Fruit fly (Drosophila melanogaster) whole organism, embryonic: Measurements from ENCODE around the gene Cpr62Bc.
A peak's percentile ranks its signal among the peaks of the same experiment; 100 is the strongest.

Experiments
- Aef1 ChIP-seq: fragments of 200-800 bp; sonication (Bioruptor generic); IDR thresholded peaks from 3 replicates; pipeline ENCODE4 v1.3.6; 2022; ENCODE audit warnings: missing biosample characterization, missing genetic modification characterization
- Bgb ChIP-seq: fragments of 200-800 bp; sonication (Bioruptor generic); IDR thresholded peaks from 2 replicates; pipeline ENCODE4 v1.3.6; 2022; ENCODE audit warnings: missing biosample characterization, missing genetic modification characterization; ENCODE audit not compliant: partially characterized antibody
- CG10267 ChIP-seq: fragments of 200-800 bp; sonication (Bioruptor generic); optimal IDR thresholded peaks from 2 replicates; lab custom pipeline; 2018; ENCODE audit warnings: missing biosample characterization, mild to moderate bottlenecking, missing genetic modification characterization, moderate library complexity
- CG11398 ChIP-seq: fragments of 200-800 bp; sonication (Bioruptor generic); optimal IDR thresholded peaks from 2 replicates; lab custom pipeline; 2016; ENCODE audit warnings: missing biosample characterization, missing genetic modification characterization
- CG11695 ChIP-seq: fragments of 200-800 bp; sonication (Bioruptor generic); IDR thresholded peaks from 3 replicates; pipeline ENCODE4 v1.3.6; 2022; ENCODE audit warnings: missing biosample characterization, missing genetic modification characterization
- CG12155 ChIP-seq: fragments of 200-800 bp; sonication (Bioruptor generic); optimal IDR thresholded peaks from 3 replicates; lab custom pipeline; 2016; ENCODE audit warnings: missing biosample characterization, missing genetic modification characterization
- CG14965 ChIP-seq: fragments of 200-800 bp; sonication (Bioruptor generic); optimal IDR thresholded peaks from 2 replicates; lab custom pipeline; 2016; ENCODE audit warnings: missing biosample characterization, missing genetic modification characterization, borderline replicate concordance
- CG1603 ChIP-seq: fragments of 200-800 bp; sonication (Bioruptor generic); optimal IDR thresholded peaks from 2 replicates; lab custom pipeline; 2019; ENCODE audit warnings: missing biosample characterization, mild to moderate bottlenecking, missing genetic modification characterization, moderate library complexity
- CG16863 ChIP-seq: fragments of 200-800 bp; sonication (Bioruptor generic); optimal IDR thresholded peaks from 3 replicates; lab custom pipeline; 2016; ENCODE audit warnings: missing biosample characterization, missing genetic modification characterization
- CG17829 ChIP-seq: fragments of 200-800 bp; optimal IDR thresholded peaks from 2 replicates; lab custom pipeline; 2019; ENCODE audit warnings: missing biosample characterization, mild to moderate bottlenecking, missing genetic modification characterization, moderate library complexity
- CG18619 ChIP-seq: fragments of 200-800 bp; sonication (Bioruptor generic); optimal IDR thresholded peaks from 3 replicates; lab custom pipeline; 2017; ENCODE audit warnings: missing biosample characterization, mild to moderate bottlenecking, missing genetic modification characterization
- CG2116 ChIP-seq: fragments of 200-800 bp; sonication (Bioruptor generic); optimal IDR thresholded peaks from 3 replicates; lab custom pipeline; 2018; ENCODE audit warnings: missing biosample characterization, mild to moderate bottlenecking, missing genetic modification characterization
- CG2875 ChIP-seq: fragments of 200-800 bp; sonication (Bioruptor generic); optimal IDR thresholded peaks from 2 replicates; lab custom pipeline; 2017; ENCODE audit warnings: missing biosample characterization, mild to moderate bottlenecking, missing genetic modification characterization, missing genetic modification reagents
- CG31224 ChIP-seq: fragments of 200-800 bp; sonication (Bioruptor generic); IDR thresholded peaks from 2 replicates; pipeline ENCODE4 v1.3.6; 2022; ENCODE audit warnings: missing biosample characterization, missing genetic modification characterization
- CG31441 ChIP-seq: fragments of 200-800 bp; sonication (Bioruptor generic); IDR thresholded peaks from 2 replicates; pipeline ENCODE4 v1.3.6; 2022; ENCODE audit warnings: missing biosample characterization, missing genetic modification characterization
- CG33213 ChIP-seq: fragments of 200-800 bp; sonication (Bioruptor generic); optimal IDR thresholded peaks from 3 replicates; lab custom pipeline; 2016; ENCODE audit warnings: missing biosample characterization, missing genetic modification characterization
- CG34422 ChIP-seq: fragments of 200-800 bp; sonication (Bioruptor generic); IDR thresholded peaks from 3 replicates; pipeline ENCODE4 v1.3.6; 2022; ENCODE audit warnings: missing biosample characterization, missing genetic modification characterization
- CG3847 ChIP-seq: fragments of 200-800 bp; sonication (Bioruptor generic); IDR thresholded peaks from 2 replicates; pipeline ENCODE4 v1.3.6; 2022; ENCODE audit warnings: missing biosample characterization, missing genetic modification characterization
- CG4282 ChIP-seq: fragments of 200-800 bp; sonication (Bioruptor generic); optimal IDR thresholded peaks from 2 replicates; lab custom pipeline; 2016; ENCODE audit warnings: missing biosample characterization, missing genetic modification characterization
- CG4820 ChIP-seq: fragments of 200-800 bp; sonication (Bioruptor generic); optimal IDR thresholded peaks from 3 replicates; lab custom pipeline; 2016; ENCODE audit warnings: missing biosample characterization, missing genetic modification characterization
- CG6689 ChIP-seq: fragments of 200-800 bp; sonication (Bioruptor generic); IDR thresholded peaks from 2 replicates; pipeline ENCODE4 v1.3.6; 2022; ENCODE audit warnings: missing biosample characterization, missing genetic modification characterization
- CG7271 ChIP-seq: fragments of 200-800 bp; sonication (Bioruptor generic); optimal IDR thresholded peaks from 2 replicates; lab custom pipeline; 2018; ENCODE audit warnings: missing biosample characterization, mild to moderate bottlenecking, missing genetic modification characterization, moderate library complexity
- CoRest ChIP-seq: fragments of 200-800 bp; sonication (Bioruptor generic); optimal IDR thresholded peaks from 3 replicates; lab custom pipeline; 2018; ENCODE audit warnings: missing biosample characterization, mild to moderate bottlenecking, missing genetic modification characterization, moderate library complexity
- Dip2 ChIP-seq: fragments of 200-800 bp; sonication (Bioruptor generic); IDR thresholded peaks from 2 replicates; pipeline ENCODE4 v1.3.6; 2022; ENCODE audit warnings: missing biosample characterization, missing genetic modification characterization
- Dll ChIP-seq: fragments of 200-800 bp; sonication (Bioruptor generic); IDR thresholded peaks from 4 replicates; pipeline ENCODE4 v1.3.6; 2022; ENCODE audit warnings: missing biosample characterization, missing genetic modification characterization; ENCODE audit not compliant: partially characterized antibody
- Elba2 ChIP-seq: fragments of 200-800 bp; sonication (Bioruptor generic); optimal IDR thresholded peaks from 3 replicates; lab custom pipeline; 2016; ENCODE audit warnings: missing biosample characterization, missing genetic modification characterization
- Ets65A ChIP-seq: fragments of 200-800 bp; sonication (Bioruptor generic); peaks from one replicate; lab custom pipeline; 2016; ENCODE audit warnings: missing biosample characterization, missing genetic modification characterization
- H2.0 ChIP-seq: fragments of 200-800 bp; sonication (Bioruptor generic); IDR thresholded peaks from 2 replicates; pipeline ENCODE4 v1.3.6; 2022; ENCODE audit warnings: missing biosample characterization, missing genetic modification characterization
- Rx ChIP-seq: fragments of 200-800 bp; sonication (Bioruptor generic); IDR thresholded peaks from 2 replicates; pipeline ENCODE4 v1.3.6; 2022; ENCODE audit warnings: missing biosample characterization, missing genetic modification characterization
- Scr ChIP-seq: fragments of 200-800 bp; sonication (Bioruptor generic); IDR thresholded peaks from 2 replicates; pipeline ENCODE4 v1.3.6; 2022; ENCODE audit warnings: missing biosample characterization, missing genetic modification characterization; ENCODE audit not compliant: partially characterized antibody
- Sry-β ChIP-seq: fragments of 200-800 bp; sonication (Bioruptor generic); optimal IDR thresholded peaks from 2 replicates; lab custom pipeline; 2018; ENCODE audit warnings: missing biosample characterization, mild to moderate bottlenecking, missing genetic modification characterization, moderate library complexity
- Stat92E ChIP-seq, 3 experiments: fragments of >200 bp in 2 of 3; fragments of 200-800 bp in 1 of 3; sonication (Bioruptor generic) in 1 of 3; optimal IDR thresholded peaks; 2 replicates each; lab custom pipeline; 2017 to 2019; ENCODE audit warnings: missing biosample characterization in 3 of 3, missing genetic modification characterization in 3 of 3, mild to moderate bottlenecking in 1 of 3, moderate library complexity in 1 of 3
- amos ChIP-seq: fragments of 200-800 bp; sonication (Bioruptor generic); IDR thresholded peaks from 2 replicates; pipeline ENCODE4 v1.3.6; 2022; ENCODE audit warnings: missing biosample characterization, missing genetic modification characterization; ENCODE audit not compliant: partially characterized antibody
- bab2 ChIP-seq: fragments of 200-800 bp; sonication (Bioruptor generic); optimal IDR thresholded peaks from 2 replicates; lab custom pipeline; 2016; ENCODE audit warnings: missing biosample characterization, missing genetic modification characterization
- crol ChIP-seq: fragments of 200-800 bp; sonication (Bioruptor generic); IDR thresholded peaks from 2 replicates; pipeline ENCODE4 v1.3.6; 2022; ENCODE audit warnings: missing biosample characterization, missing genetic modification characterization
- crp ChIP-seq, 2 experiments: fragments of 200-800 bp; sonication (Bioruptor generic); optimal IDR thresholded peaks; 2 replicates in 1 of 2; 3 replicates in 1 of 2; lab custom pipeline; 2017; ENCODE audit warnings: missing biosample characterization in 2 of 2, missing genetic modification characterization in 2 of 2, mild to moderate bottlenecking in 1 of 2, moderate library complexity in 1 of 2
- dati ChIP-seq: fragments of 200-800 bp; sonication (Bioruptor generic); IDR thresholded peaks from 2 replicates; pipeline ENCODE4 v1.3.6; 2022; ENCODE audit warnings: missing biosample characterization, missing genetic modification characterization
- esg ChIP-seq: fragments of 200-800 bp; sonication (Bioruptor generic); conservative IDR thresholded peaks from 2 replicates; pipeline ENCODE4 v1.3.6; 2022; ENCODE audit warnings: missing biosample characterization, missing genetic modification characterization
- fd102C ChIP-seq: fragments of 200-800 bp; sonication (Bioruptor generic); optimal IDR thresholded peaks from 2 replicates; lab custom pipeline; 2018; ENCODE audit warnings: missing biosample characterization, mild to moderate bottlenecking, missing genetic modification characterization, moderate library complexity
- fd96Cb ChIP-seq: fragments of 200-800 bp; sonication (Bioruptor generic); optimal IDR thresholded peaks from 2 replicates; lab custom pipeline; 2018; ENCODE audit warnings: missing biosample characterization, mild to moderate bottlenecking, missing genetic modification characterization, moderate library complexity
- ftz-f1 ChIP-seq: fragments of 200-800 bp; sonication (Bioruptor generic); optimal IDR thresholded peaks from 2 replicates; lab custom pipeline; 2016; ENCODE audit warnings: missing biosample characterization, missing genetic modification characterization
- gsb-n ChIP-seq: fragments of 200-800 bp; sonication (Bioruptor generic); optimal IDR thresholded peaks from 3 replicates; lab custom pipeline; 2018; ENCODE audit warnings: missing biosample characterization, mild to moderate bottlenecking, missing genetic modification characterization
- nerfin-1 ChIP-seq: fragments of 200-800 bp; sonication (Bioruptor generic); optimal IDR thresholded peaks from 3 replicates; lab custom pipeline; 2019; ENCODE audit warnings: missing biosample characterization, mild to moderate bottlenecking, missing genetic modification characterization, moderate library complexity
- odd ChIP-seq: fragments of 200-800 bp; sonication (Bioruptor generic); optimal IDR thresholded peaks from 2 replicates; lab custom pipeline; 2017; ENCODE audit warnings: missing biosample characterization, mild to moderate bottlenecking, missing genetic modification characterization
- onecut ChIP-seq: fragments of 200-800 bp; sonication (Bioruptor generic); IDR thresholded peaks from 2 replicates; pipeline ENCODE4 v1.3.6; 2022; ENCODE audit warnings: missing biosample characterization, missing genetic modification characterization
- ranshi ChIP-seq: fragments of 200-800 bp; sonication (Bioruptor generic); IDR thresholded peaks from 2 replicates; pipeline ENCODE4 v1.3.6; 2022; ENCODE audit warnings: missing biosample characterization, missing genetic modification characterization
- sens ChIP-seq: fragments of 200-800 bp; sonication (Bioruptor generic); peaks from one replicate; lab custom pipeline; 2016; ENCODE audit warnings: missing biosample characterization, missing genetic modification characterization
- slp2 ChIP-seq: fragments of 200-800 bp; sonication (Bioruptor generic); optimal IDR thresholded peaks from 2 replicates; lab custom pipeline; 2016; ENCODE audit warnings: missing biosample characterization, missing genetic modification characterization
- sqz ChIP-seq: fragments of 200-800 bp; sonication (Bioruptor generic); optimal IDR thresholded peaks from 3 replicates; lab custom pipeline; 2018; ENCODE audit warnings: missing biosample characterization, mild to moderate bottlenecking, missing genetic modification characterization
- stwl ChIP-seq: fragments of 200-800 bp; sonication (Bioruptor generic); optimal IDR thresholded peaks from 3 replicates; lab custom pipeline; 2018; ENCODE audit warnings: missing biosample characterization, mild to moderate bottlenecking, missing genetic modification characterization, moderate library complexity
- tx ChIP-seq: fragments of 200-800 bp; sonication (Bioruptor generic); optimal IDR thresholded peaks from 2 replicates; lab custom pipeline; 2016; ENCODE audit warnings: missing biosample characterization, missing genetic modification characterization

Cpr62Bc gene

DNA sequence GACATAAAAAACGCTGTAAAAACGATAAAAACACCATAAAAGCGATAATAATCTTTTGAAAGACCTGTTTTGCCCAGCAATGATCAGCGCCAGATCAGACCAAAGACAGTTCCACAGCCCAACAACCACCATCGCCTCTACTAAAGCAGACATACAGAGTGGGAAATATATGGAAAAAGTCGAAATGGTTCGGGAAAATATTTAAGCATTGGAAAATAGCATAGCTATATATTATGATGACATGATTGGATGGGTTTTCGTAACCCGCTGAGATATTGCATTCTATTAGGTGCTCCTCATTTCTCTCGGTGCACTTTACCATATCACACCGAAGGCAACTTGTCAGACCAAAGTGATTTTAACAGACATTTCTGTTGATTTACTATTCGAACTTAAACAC is 33.3 kb downstream of the Cpr62Bc start (continued):
- peak; percentile 87 for TF ChIP-seq CG31224 (GFP tag; lab: Robert Waterston, UW)
- TF ChIP-seq crol = no peak
- peak; percentile 49 for TF ChIP-seq CG2116 (GFP tag; lab: Kevin White, UChicago)
- TF ChIP-seq bab2 (GFP tag; lab: Kevin White, UChicago) = peak; percentile 90
- peak; percentile 78 for TF ChIP-seq CG12155
- TF ChIP-seq ranshi (GFP tag; lab: Robert Waterston, UW) = peak; percentile 92
- no peak for TF ChIP-seq Stat92E (GFP tag; optimal IDR thresholded peaks at IDR 0.05; lab: Kevin White, UChicago)
- no peak for TF ChIP-seq Sry-β (GFP tag; lab: Kevin White, UChicago)
- peak; percentile 44 for TF ChIP-seq CG14965 (GFP tag; lab: Kevin White, UChicago)
- peak; percentile 90 for TF ChIP-seq CoRest (tag; lab: Kevin White, UChicago)
- 0 out of 2 replicates have a peak, but pooled peaks have one; percentile 38 for TF ChIP-seq Dip2 (GFP tag; lab: Robert Waterston, UW)
- TF ChIP-seq odd (GFP tag; lab: Kevin White, UChicago) = no peak
- peak; percentile 62 for TF ChIP-seq dati (GFP tag; lab: Robert Waterston, UW)
- peak; percentile 98 for TF ChIP-seq sens (GFP tag; lab: Kevin White, UChicago)
- no peak for TF ChIP-seq Scr
- peak; percentile 77 for TF ChIP-seq CG10267 (tag; lab: Kevin White, UChicago)
- no peak for TF ChIP-seq sqz (GFP tag; lab: Kevin White, UChicago)
- TF ChIP-seq CG18619 = peak; percentile 82
- TF ChIP-seq H2.0 (GFP tag; lab: Robert Waterston, UW) = peak; percentile 92
- TF ChIP-seq CG33213 (GFP tag; lab: Kevin White, UChicago) = peak; percentile 87
- TF ChIP-seq CG16863 (GFP tag; lab: Kevin White, UChicago) = peak; percentile 85
- peak; percentile 88 for TF ChIP-seq CG31441 (GFP tag; lab: Robert Waterston, UW)
- TF ChIP-seq Elba2 = no peak
- TF ChIP-seq CG2875 = peak; percentile 79
- peak; percentile 89 for TF ChIP-seq tx
- TF ChIP-seq amos (GFP tag; lab: Robert Waterston, UW) = no peak
- peak; percentile 95 for TF ChIP-seq CG1603 (tag; lab: Kevin White, UChicago)
- TF ChIP-seq Aef1 (GFP tag; lab: Robert Waterston, UW) = peak; percentile 92
- TF ChIP-seq stwl = peak; percentile 5
- peak; percentile 93 for TF ChIP-seq CG34422 (GFP tag; lab: Robert Waterston, UW)
- peak; percentile 83 for TF ChIP-seq onecut (GFP tag; lab: Robert Waterston, UW)
- peak; percentile 87 for TF ChIP-seq Rx (GFP tag; lab: Robert Waterston, UW)
- TF ChIP-seq Bgb (GFP tag; lab: Robert Waterston, UW) = no peak
- TF ChIP-seq CG4282 (GFP tag; lab: Kevin White, UChicago) = peak; percentile 81
- no peak for TF ChIP-seq ftz-f1 (GFP tag; lab: Kevin White, UChicago)
- peak; percentile 96 for TF ChIP-seq Ets65A
- peak; percentile 84 for TF ChIP-seq fd96Cb (tag; lab: Kevin White, UChicago)
- TF ChIP-seq fd102C (GFP tag; lab: Kevin White, UChicago) = peak; percentile 33
- peak; percentile 79 for TF ChIP-seq slp2 (GFP tag; lab: Kevin White, UChicago)
- TF ChIP-seq esg (GFP tag; lab: Robert Waterston, UW) = peak; percentile 94
- TF ChIP-seq CG17829 (tag; lab: Kevin White, UChicago) = peak; percentile 88
- peak; percentile 86 for TF ChIP-seq CG3847
- no peak for TF ChIP-seq Dll (GFP tag; lab: Robert Waterston, UW)
- TF ChIP-seq CG6689 (GFP tag; lab: Robert Waterston, UW) = peak; percentile 90
- TF ChIP-seq CG11398 (GFP tag; lab: Kevin White, UChicago) = peak; percentile 72
- no peak for TF ChIP-seq CG7271
- TF ChIP-seq gsb-n (tag; lab: Kevin White, UChicago) = no peak
- TF ChIP-seq nerfin-1 = no peak
- TF ChIP-seq CG11695 (GFP tag; lab: Robert Waterston, UW) = peak; percentile 92
- TF ChIP-seq CG4820 = peak; percentile 85
- TF ChIP-seq crp (GFP tag; optimal IDR thresholded peaks at IDR 0.05; lab: Kevin White, UChicago) = peak in 1 of 2 experiments; percentile 37
